Fruit fly (Drosophila melanogaster) whole organism, wandering third instar larva: ENCODE data around the gene CG14969.

Experiments
- Abd-B ChIP-seq: fragments of >200 bp; optimal IDR thresholded peaks from 2 replicates; lab custom pipeline; 2017; ENCODE audit warnings: missing biosample characterization, missing genetic modification characterization
- CG9705 ChIP-seq: fragments of 200-800 bp; sonication (Bioruptor generic); optimal IDR thresholded peaks from 2 replicates; lab custom pipeline; 2018; ENCODE audit warnings: missing biosample characterization, mild to moderate bottlenecking, missing genetic modification characterization
- Mio ChIP-seq: sonication (Bioruptor generic); optimal IDR thresholded peaks from 2 replicates; lab custom pipeline; 2016; ENCODE audit warnings: missing biosample characterization, missing genetic modification characterization
- Myc ChIP-seq: fragments of >200 bp; optimal IDR thresholded peaks from 2 replicates; lab custom pipeline; 2017
- fru ChIP-seq: fragments of 200-800 bp; sonication (Bioruptor generic); optimal IDR thresholded peaks from 3 replicates; lab custom pipeline; 2016; ENCODE audit warnings: missing biosample characterization, mild to moderate bottlenecking, missing genetic modification characterization
- h ChIP-seq: fragments of 200-800 bp; sonication (Bioruptor generic); optimal IDR thresholded peaks from 3 replicates; lab custom pipeline; 2016; ENCODE audit warnings: missing biosample characterization, mild to moderate bottlenecking, missing genetic modification characterization
- pan ChIP-seq: fragments of >200 bp; optimal IDR thresholded peaks from 2 replicates; lab custom pipeline; 2017
- psq ChIP-seq: fragments of 200-800 bp; sonication (Bioruptor generic); optimal IDR thresholded peaks from 3 replicates; lab custom pipeline; 2017; ENCODE audit warnings: missing biosample characterization, mild to moderate bottlenecking, missing genetic modification characterization, moderate library complexity
- rgr ChIP-seq: fragments of 200-800 bp; sonication (Bioruptor generic); optimal IDR thresholded peaks from 3 replicates; lab custom pipeline; 2016; ENCODE audit warnings: missing biosample characterization, mild to moderate bottlenecking, missing genetic modification characterization
- usp ChIP-seq: fragments of >200 bp; optimal IDR thresholded peaks from 2 replicates; lab custom pipeline; 2017; ENCODE audit warnings: missing biosample characterization, missing genetic modification characterization

- TF ChIP-seq usp (no peak), Mio (GFP tag; lab: Kevin White, UChicago) (no peak), Abd-B (GFP tag; lab: Kevin White, UChicago) (no peak), rgr (no peak), fru (GFP tag; lab: Kevin White, UChicago) (no peak), Myc (lab: Kevin White, UChicago) (no peak), psq (GFP tag; lab: Kevin White, UChicago) (no peak), CG9705 (GFP tag; lab: Kevin White, UChicago) (no peak), h (no peak), pan (lab: Kevin White, UChicago) (no peak)
Measured at dm6 chr3L:3306515-3306914, 28.3 kb downstream of the CG14969 start.
